Fruit fly (Drosophila melanogaster) S2 (cell line): ENCODE results near the gene IKKepsilon.

Experiments used
- CG8478 ChIP-seq: fragments of >200 bp; optimal IDR thresholded peaks from 2 replicates; lab custom pipeline; 2018
- CTCF ChIP-seq, 2 experiments: fragments of >200 bp; optimal IDR thresholded peaks; 2 replicates each; lab custom pipeline; 2018

DNA sequence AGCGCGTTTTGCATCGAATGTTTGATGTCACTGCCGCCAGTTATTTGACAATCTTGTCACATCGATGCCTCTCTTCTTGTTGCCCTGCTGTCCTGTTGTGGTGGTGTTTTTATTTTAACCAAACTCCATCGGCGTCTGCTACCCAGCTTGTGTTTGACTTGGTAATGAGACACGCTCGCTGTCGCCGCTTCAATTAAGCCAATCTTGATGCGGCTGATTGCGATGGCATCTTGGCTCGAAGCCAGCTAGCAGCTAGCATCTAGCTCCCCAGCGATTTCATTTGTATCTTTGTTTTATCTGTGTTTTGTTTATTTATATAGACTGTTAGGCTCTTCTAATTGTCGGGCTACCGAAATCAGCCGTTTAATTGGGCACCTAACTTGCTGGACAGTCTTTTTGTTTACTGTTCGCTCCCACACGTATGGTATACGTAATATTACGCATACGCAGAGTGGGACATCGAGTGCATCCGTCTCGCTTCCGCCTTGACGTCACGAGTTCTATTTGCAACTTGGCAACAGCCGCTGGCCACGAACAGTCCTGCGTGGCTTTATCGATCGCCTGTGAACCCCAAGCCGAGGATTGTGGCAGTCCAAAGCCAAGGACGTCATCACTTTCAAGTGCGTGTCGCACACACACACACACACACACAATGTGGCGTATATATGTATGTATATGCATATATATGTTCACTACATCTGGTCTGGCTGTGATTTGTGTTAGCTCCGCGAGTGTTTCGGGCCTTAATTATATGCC lies 28.8 kb downstream of the IKKepsilon start:
- TF ChIP-seq CTCF (optimal IDR thresholded peaks at IDR 0.05; lab: Kevin White, UChicago) (no peak), CG8478 (lab: Kevin White, UChicago) (no peak)
